Fruit fly (Drosophila melanogaster) S2 (cell line): ENCODE measurements around the gene FMRFaR.
A peak's percentile ranks its signal among the peaks of the same experiment; 100 is the strongest.

ENCODE experiments used
- CG8478 ChIP-seq: fragments of >200 bp; optimal IDR thresholded peaks from 2 replicates; lab custom pipeline; 2018
- CTCF ChIP-seq, 2 experiments: fragments of >200 bp; optimal IDR thresholded peaks; 2 replicates each; lab custom pipeline; 2018

The FMRFaR gene

DNA sequence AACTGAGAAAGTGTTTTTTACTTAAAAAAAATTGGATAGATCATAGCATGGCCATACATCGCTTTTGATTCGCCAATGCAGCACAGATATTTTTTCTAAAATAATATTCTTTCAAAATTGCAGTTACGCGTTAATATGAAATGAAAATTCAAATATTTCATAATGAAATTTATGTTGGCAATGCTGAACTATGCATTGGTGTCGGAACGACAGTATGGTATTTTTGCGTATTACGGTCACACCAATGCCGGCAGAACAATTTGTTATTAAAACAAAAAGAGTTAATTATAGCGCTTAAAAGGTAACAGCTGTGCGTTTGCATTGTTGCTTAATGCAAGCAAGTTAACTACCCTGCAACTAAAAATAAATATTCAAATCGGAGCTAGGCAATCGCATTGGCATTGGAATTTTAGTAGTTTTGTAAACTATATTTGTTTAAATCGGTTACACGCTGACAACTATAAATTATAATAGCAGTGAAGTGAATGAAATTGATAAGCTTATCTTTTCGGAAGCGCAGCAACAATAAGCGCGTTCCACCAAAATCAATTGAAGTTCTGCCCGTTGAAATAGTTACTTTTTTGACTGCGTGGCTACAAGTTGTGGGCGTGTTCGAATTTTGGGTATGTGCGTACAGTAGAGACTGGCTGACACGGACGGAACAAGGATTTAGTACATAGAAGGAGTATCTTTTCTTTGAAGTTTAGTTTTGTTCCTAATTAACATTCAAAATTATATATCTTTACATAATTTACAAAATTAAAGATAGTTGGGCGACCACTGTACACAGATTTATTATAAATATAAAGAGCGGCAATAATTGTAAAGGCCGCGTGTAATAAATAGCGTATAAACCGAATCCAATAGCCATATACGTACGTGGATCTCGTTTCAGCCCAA lies 40.9 kb downstream of the FMRFaR start, which contains the start of gene Prx4:
Gene Prx4, plus strand, starts transcription at position 210 of the 900 bp plus-strand sequence.
- no peak for TF ChIP-seq CG8478 (lab: Kevin White, UChicago)
- TF ChIP-seq CTCF (optimal IDR thresholded peaks at IDR 0.05; lab: Kevin White, UChicago) = no peak

DNA sequence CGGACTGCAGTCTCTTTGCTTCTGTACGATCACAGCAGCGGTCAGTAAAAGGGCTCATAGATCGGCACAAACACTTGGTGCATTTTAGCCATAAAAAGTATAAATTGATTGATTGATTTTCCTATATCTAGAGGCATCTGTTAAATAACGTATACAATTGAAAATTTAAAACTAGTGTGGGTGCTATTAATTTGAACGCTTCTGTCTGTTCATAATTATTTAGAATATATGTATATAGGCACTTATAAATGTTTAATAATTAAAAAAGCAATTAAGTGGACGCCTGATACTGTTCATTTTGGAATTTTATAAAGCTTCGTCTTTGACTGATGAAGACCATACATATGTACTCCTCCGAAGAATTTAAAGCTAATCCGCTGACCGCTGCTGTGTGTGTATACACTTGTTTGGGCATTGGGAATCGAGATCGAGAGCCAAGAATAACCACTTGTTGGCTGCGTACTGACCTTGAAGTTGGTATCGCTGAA lies 43.8 kb downstream of the FMRFaR start:
- no peak for TF ChIP-seq CTCF (optimal IDR thresholded peaks at IDR 0.05; lab: Kevin White, UChicago)
- TF ChIP-seq CG8478 (lab: Kevin White, UChicago) = no peak

- TF ChIP-seq CG8478 (lab: Kevin White, UChicago) = no peak
- TF ChIP-seq CTCF (optimal IDR thresholded peaks at IDR 0.05; lab: Kevin White, UChicago) = no peak
Observed at dm6 chr3L:3046325-3047156, 45.0 kb downstream of the FMRFaR start, which contains the start of the genes scramb2 and Sk2. Gene scramb2, minus strand, starts transcription at chr3L:3046812. Gene Sk2, plus strand, starts transcription at chr3L:3047087.

DNA sequence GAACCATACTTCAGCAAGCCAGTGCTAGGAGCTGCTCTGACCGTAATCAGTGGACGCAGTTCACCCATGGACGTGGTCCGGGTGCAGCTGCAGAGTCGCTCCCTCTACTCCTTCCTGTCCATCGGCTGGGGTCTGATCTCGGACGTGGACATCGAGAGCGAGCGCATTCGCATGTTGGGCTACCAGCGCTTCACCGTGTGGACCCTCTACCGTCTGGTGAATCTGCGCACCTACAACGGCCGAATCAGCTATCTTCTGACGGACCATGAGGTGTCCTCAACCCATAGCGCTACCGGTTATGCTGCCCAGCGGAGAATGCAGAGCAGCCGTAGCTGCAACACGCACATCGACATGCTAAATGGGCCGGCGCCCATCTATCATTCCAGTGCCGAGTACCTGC lies 47.1 kb downstream of the FMRFaR start:
- TF ChIP-seq CG8478 (lab: Kevin White, UChicago) (no peak), CTCF (optimal IDR thresholded peaks at IDR 0.05; lab: Kevin White, UChicago) (no peak)

DNA sequence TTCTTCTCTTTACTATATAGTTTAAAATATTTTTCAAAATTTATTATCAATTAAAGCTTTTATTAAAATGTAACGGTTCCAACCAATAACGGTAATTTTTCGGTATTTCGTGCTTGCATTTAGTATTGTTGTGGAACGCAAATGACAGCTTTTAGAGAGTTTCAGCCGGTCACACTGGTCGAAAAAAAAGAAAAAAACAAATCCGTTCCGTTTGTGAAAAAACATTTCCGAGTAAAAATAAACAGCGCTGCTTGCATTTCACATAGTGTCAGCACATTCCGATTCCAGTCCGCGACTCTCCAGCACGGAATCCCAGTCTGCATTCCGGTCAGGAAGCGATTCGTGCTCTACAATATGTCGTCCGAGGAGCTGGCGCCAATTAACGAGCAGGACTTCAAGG lies 48.7 kb downstream of the FMRFaR start, which contains the start of gene CG32485:
Gene CG32485, plus strand, starts transcription at position 139 of the 400 bp plus-strand sequence.
- no peak for TF ChIP-seq CG8478 (lab: Kevin White, UChicago)
- TF ChIP-seq CTCF (optimal IDR thresholded peaks at IDR 0.05; lab: Kevin White, UChicago) = no peak

dm6 chr3L:3052110-3052871 lies 50.8 kb downstream of the FMRFaR start, which contains the start of gene CG1271:
Gene CG1271, plus strand, starts transcription at chr3L:3052514.
- TF ChIP-seq CG8478 (lab: Kevin White, UChicago) = no peak
- TF ChIP-seq CTCF (optimal IDR thresholded peaks at IDR 0.05; lab: Kevin White, UChicago) = peak; percentile 6 to 39

DNA sequence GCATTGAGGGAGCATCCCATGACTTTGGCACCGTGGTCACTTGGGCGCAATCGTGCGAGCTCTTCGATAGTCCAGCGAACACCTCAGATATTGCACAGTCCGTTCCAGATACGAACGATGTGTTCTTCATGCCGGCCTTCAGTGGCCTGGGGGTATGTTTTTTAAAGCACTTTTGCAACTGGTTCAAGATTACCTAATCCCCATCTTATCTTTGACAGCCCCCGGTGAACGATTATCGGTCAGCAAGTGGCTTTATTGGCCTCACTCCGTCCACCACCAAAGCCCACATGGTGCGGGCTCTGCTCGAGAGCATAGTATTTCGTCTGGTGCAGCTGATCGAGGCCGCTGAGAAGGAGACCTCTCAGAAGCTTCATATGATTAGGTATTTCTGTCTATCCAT lies 52.6 kb downstream of the FMRFaR start:
- TF ChIP-seq CG8478 (lab: Kevin White, UChicago) (no peak), CTCF (optimal IDR thresholded peaks at IDR 0.05; lab: Kevin White, UChicago) (no peak)

- TF ChIP-seq CTCF (optimal IDR thresholded peaks at IDR 0.05; lab: Kevin White, UChicago) (no peak), CG8478 (lab: Kevin White, UChicago) (no peak)
Observed at dm6 chr3L:3054851-3055250, 53.3 kb downstream of the FMRFaR start, which contains the start of gene CG16753. Gene CG16753, plus strand, starts transcription at chr3L:3055079.

DNA sequence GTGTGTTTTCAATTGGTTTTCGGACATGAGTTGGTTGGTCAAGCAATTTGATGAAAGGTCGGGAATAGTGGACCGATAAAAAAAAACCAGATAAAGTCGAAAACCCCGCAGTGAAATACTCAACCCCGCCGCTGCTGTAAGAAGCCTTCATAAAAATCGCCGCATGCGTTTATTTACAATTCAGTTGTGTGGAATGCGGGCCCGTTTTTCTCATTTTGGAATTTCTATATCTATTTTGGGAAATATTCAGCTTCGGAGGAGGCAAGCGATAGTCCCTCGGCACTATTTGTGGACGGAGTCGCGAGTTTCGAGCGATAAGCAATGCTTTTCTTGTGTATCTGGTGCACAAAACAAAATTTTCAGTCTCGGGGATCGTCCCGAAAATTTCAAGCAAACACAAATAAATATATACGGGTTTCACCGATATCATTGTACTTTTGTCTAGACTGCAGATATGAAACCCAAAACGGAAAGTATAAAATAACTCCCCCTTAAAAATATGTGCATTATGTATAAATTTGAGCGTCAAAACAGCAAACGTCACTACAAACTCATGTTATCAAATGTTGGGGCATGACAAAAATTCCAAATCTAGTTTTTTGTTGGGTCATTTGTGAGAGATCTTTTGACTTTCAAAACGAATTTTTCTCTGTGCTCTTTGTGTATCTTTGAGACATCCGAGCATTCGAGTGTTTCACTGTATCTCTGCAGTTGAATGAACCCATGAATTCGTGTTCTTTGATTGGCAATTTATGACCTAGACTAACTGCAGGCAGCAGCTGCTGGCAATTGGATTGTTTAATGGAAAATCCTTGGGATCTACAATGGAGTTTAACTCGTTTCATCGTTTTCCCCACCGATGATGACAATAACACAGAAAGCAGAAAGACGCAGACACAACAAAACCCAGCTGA lies 57.7 kb downstream of the FMRFaR start:
- TF ChIP-seq CG8478 (lab: Kevin White, UChicago) (no peak), CTCF (optimal IDR thresholded peaks at IDR 0.05; lab: Kevin White, UChicago) (no peak)

DNA sequence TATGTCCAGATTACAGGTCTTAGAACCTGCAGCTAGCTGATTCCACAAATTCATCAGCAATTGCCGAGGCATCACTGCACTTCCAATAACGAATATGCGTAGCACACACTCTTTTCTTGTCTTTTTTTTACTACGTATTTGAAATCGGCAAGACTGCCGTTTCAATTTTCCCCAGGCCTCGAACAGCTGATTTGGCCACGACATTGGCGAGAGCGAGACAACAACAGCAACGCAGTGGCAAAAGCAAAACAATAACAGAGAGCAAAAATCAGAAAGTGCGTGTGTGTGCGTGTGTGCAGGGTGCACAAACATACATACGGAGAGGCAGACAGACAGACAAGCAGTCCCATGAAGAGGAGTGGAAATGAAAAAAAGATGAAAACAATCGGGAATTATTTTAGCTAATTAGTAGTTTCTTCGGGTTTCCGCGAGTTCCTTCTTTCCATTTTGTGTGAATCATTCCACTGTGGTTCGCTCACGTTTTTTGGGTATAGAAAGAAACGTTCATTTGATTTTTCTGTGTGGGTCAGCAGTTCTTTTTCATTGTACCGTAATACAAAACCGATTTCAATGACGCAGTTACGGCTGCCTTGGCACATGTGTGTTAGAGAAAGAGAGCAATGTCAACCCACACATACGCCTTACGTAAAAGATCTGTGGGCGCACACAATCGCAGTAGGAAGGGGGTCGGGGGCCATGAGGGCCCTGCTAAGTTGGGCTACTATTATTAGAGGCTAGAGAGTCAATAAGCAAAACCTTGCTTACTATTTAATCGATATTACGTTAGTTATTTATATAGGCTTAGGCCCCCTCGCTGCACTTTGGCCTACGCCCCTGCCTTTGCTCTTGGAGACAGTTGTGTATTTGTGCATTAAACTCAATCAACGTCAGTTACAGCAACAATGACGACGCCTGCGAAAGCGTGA lies 58.8 kb downstream of the FMRFaR start:
- no peak for TF ChIP-seq CTCF (optimal IDR thresholded peaks at IDR 0.05; lab: Kevin White, UChicago)
- no peak for TF ChIP-seq CG8478 (lab: Kevin White, UChicago)
